Worm (Caenorhabditis elegans): ENCODE results near the gene E02A10.3.

Gene E02A10.3

ce11 chrV:12554172-12555031, 25.0 kb upstream of the E02A10.3 start:
- TF ChIP-seq nhr-48 (tag; optimal IDR thresholded peaks at IDR 0.05), result peak; percentile 33
- no peak for TF ChIP-seq vab-7 (GFP tag; IDR thresholded peaks at IDR 0.05)
- TF ChIP-seq nhr-11 (tag; optimal IDR thresholded peaks at IDR 0.05), result no peak
- peak in 1 of 2 experiments; percentile 88 for TF ChIP-seq unc-62 (GFP tag; optimal IDR thresholded peaks at IDR 0.05 in 1 of 2)
- TF ChIP-seq unc-62 (tag; optimal IDR thresholded peaks at IDR 0.05), result no peak
- peak; percentile 12 for TF ChIP-seq dve-1 (tag; optimal IDR thresholded peaks at IDR 0.05; ENCODE audit: insufficient read depth)
- no peak for TF ChIP-seq daf-12 (tag; optimal IDR thresholded peaks at IDR 0.05)
- no peak for TF ChIP-seq mep-1 (tag; optimal IDR thresholded peaks at IDR 0.05)
- TF ChIP-seq daf-8 (GFP tag; IDR thresholded peaks at IDR 0.05), result no peak
- peak; percentile 90 for TF ChIP-seq nhr-28 (tag; optimal IDR thresholded peaks at IDR 0.05)
- TF ChIP-seq rbr-2 (tag; optimal IDR thresholded peaks at IDR 0.05), result no peak
- no peak for TF ChIP-seq egl-43 (GFP tag; IDR thresholded peaks at IDR 0.05)
- peak; percentile 37 for TF ChIP-seq hlh-30 (tag; optimal IDR thresholded peaks at IDR 0.05; ENCODE audit: insufficient read depth)
- TF ChIP-seq ZK546.5 (tag; optimal IDR thresholded peaks at IDR 0.05), result no peak
- no peak for TF ChIP-seq nhr-77 (tag; optimal IDR thresholded peaks at IDR 0.05)
- no peak for TF ChIP-seq attf-4 (tag; optimal IDR thresholded peaks at IDR 0.05)
- no peak for TF ChIP-seq D1046.2 (GFP tag; IDR thresholded peaks at IDR 0.05)
- no peak for TF ChIP-seq arid-1 (GFP tag; conservative IDR thresholded peaks at IDR 0.05)
- TF ChIP-seq T26A8.4 (GFP tag; IDR thresholded peaks at IDR 0.05), result no peak
- TF ChIP-seq hlh-11 (tag; optimal IDR thresholded peaks at IDR 0.05), result peak; percentile 41
- no peak for TF ChIP-seq lin-39 (tag; optimal IDR thresholded peaks at IDR 0.05)
- no peak for TF ChIP-seq madf-5 (GFP tag; IDR thresholded peaks at IDR 0.05)
- no peak for TF ChIP-seq mdt-29 (GFP tag; IDR thresholded peaks at IDR 0.05)
- no peak for TF ChIP-seq zag-1 (tag; optimal IDR thresholded peaks at IDR 0.05)
- TF ChIP-seq aha-1 (tag), result peak; percentile 45
- no peak for TF ChIP-seq ctbp-1 (GFP tag; IDR thresholded peaks at IDR 0.05)
- no peak for TF ChIP-seq mes-2 (tag; optimal IDR thresholded peaks at IDR 0.05; ENCODE audit: poor library complexity, severe bottlenecking)
- TF ChIP-seq ZK337.2 (GFP tag; IDR thresholded peaks at IDR 0.05), result no peak
- TF ChIP-seq ama-1 (optimal IDR thresholded peaks at IDR 0.05), result peak; percentile 69
- TF ChIP-seq snpc-4 (tag; optimal IDR thresholded peaks at IDR 0.05), result no peak
- TF ChIP-seq F10B5.3 (tag; optimal IDR thresholded peaks at IDR 0.05), result no peak
- TF ChIP-seq F37D6.2 (tag; optimal IDR thresholded peaks at IDR 0.05), result no peak
- TF ChIP-seq egl-27 (tag; optimal IDR thresholded peaks at IDR 0.05), result no peak
- TF ChIP-seq unc-39 (tag; optimal IDR thresholded peaks at IDR 0.05), result no peak
- no peak for TF ChIP-seq dmd-6 (GFP tag; IDR thresholded peaks at IDR 0.05)
- TF ChIP-seq nhr-6 (tag; optimal IDR thresholded peaks at IDR 0.05), result peak; percentile 46
- TF ChIP-seq mdl-1 (tag; optimal IDR thresholded peaks at IDR 0.05), result peak in 1 of 2 experiments; percentile 70
- no peak for TF ChIP-seq ceh-32 (tag; optimal IDR thresholded peaks at IDR 0.05; ENCODE audit: poor library complexity)
- TF ChIP-seq nhr-41 (GFP tag; IDR thresholded peaks at IDR 0.05), result no peak
- no peak for TF ChIP-seq set-16 (GFP tag; IDR thresholded peaks at IDR 0.05)
- TF ChIP-seq tag-97 (GFP tag; IDR thresholded peaks at IDR 0.05), result no peak
- TF ChIP-seq mxl-3 (GFP tag; optimal IDR thresholded peaks at IDR 0.05), result peak; percentile 4

ce11 chrV:12555872-12556271, 23.5 kb upstream of the E02A10.3 start:
- TF ChIP-seq nhr-48 (tag; optimal IDR thresholded peaks at IDR 0.05), result no peak
- no peak for TF ChIP-seq nhr-237 (tag; optimal IDR thresholded peaks at IDR 0.05)
- peak; percentile 10 for TF ChIP-seq nhr-28 (tag; optimal IDR thresholded peaks at IDR 0.05)
- TF ChIP-seq hlh-30 (tag; optimal IDR thresholded peaks at IDR 0.05; ENCODE audit: insufficient read depth), result peak; percentile 42
- no peak for TF ChIP-seq nhr-42 (GFP tag; IDR thresholded peaks at IDR 0.05)
- TF ChIP-seq ces-1 (GFP tag; optimal IDR thresholded peaks at IDR 0.05), result no peak
- TF ChIP-seq nhr-111 (GFP tag; optimal IDR thresholded peaks at IDR 0.05), result no peak
- TF ChIP-seq nhr-25 (tag; optimal IDR thresholded peaks at IDR 0.05; ENCODE audit: borderline replicate concordance, insufficient read depth), result peak; percentile 26
- no peak for TF ChIP-seq skn-1 (tag; optimal IDR thresholded peaks at IDR 0.05)
- TF ChIP-seq dmd-6 (GFP tag; IDR thresholded peaks at IDR 0.05), result no peak
- peak; percentile 50 for TF ChIP-seq ama-1 (optimal IDR thresholded peaks at IDR 0.05)

Data from whole organism, L4 larva.